Worm (Caenorhabditis elegans) whole organism, L1 larva: Measurements from ENCODE around the gene sru-39.
A peak's percentile ranks its signal among the peaks of the same experiment; 100 is the strongest.

Source experiments
- C16A3.4 ChIP-seq: fragments of 150-350 bp; optimal IDR thresholded peaks from 2 replicates; lab custom pipeline; 2014; ENCODE audit warnings: missing biosample characterization, missing genetic modification characterization
- Y116A8C.19 ChIP-seq: sonication (generic microtip); optimal IDR thresholded peaks from 2 replicates; lab custom pipeline; 2016; ENCODE audit warnings: missing compliant biosample characterization, missing genetic modification characterization, borderline replicate concordance
- alr-1 ChIP-seq: fragments of 200-800 bp; sonication (Bioruptor generic); optimal IDR thresholded peaks from 2 replicates; lab custom pipeline; 2018; ENCODE audit warnings: borderline replicate concordance, mild to moderate bottlenecking, missing genetic modification characterization, missing compliant biosample characterization
- ceh-63 ChIP-seq: fragments of 200-800 bp; sonication (Bioruptor generic); optimal IDR thresholded peaks from 2 replicates; lab custom pipeline; 2018; ENCODE audit warnings: mild to moderate bottlenecking, missing genetic modification characterization, missing compliant biosample characterization
- ceh-82 ChIP-seq, 3 experiments: fragments of 150-350 bp in 1 of 3; sonication (generic microtip) in 2 of 3; optimal IDR thresholded peaks; 2 replicates each; lab custom pipeline; 2014 to 2017; ENCODE audit warnings: missing biosample characterization in 3 of 3, missing genetic modification characterization in 3 of 3
- ceh-90 ChIP-seq: sonication (generic microtip); optimal IDR thresholded peaks from 2 replicates; lab custom pipeline; 2016; ENCODE audit warnings: missing genetic modification characterization, missing compliant biosample characterization
- dsc-1 ChIP-seq: sonication (generic microtip); optimal IDR thresholded peaks from 2 replicates; lab custom pipeline; 2016; ENCODE audit warnings: mild to moderate bottlenecking, missing genetic modification characterization, missing compliant biosample characterization
- efl-1 ChIP-seq, 4 experiments: fragments of 150-350 bp; optimal IDR thresholded peaks in 3 of 4; peaks in 1 of 4; 1 replicate in 1 of 4; 2 replicates in 3 of 4; lab custom pipeline; 2014; ENCODE audit warnings: missing biosample characterization in 2 of 4, missing genetic modification characterization in 2 of 4, missing genetic modification reagents in 2 of 4
- efl-3 ChIP-seq: fragments of 200-800 bp; sonication (Bioruptor generic); optimal IDR thresholded peaks from 2 replicates; lab custom pipeline; 2018; ENCODE audit warnings: mild to moderate bottlenecking, missing genetic modification characterization, missing compliant biosample characterization
- egl-27 ChIP-seq, 2 experiments: fragments of 150-350 bp in 1 of 2; sonication (generic microtip); optimal IDR thresholded peaks; 3 replicates each; lab custom pipeline; 2017 to 2018; ENCODE audit warnings: missing biosample characterization in 2 of 2, missing genetic modification characterization in 2 of 2, missing genetic modification reagents in 2 of 2
- ets-5 ChIP-seq: fragments of 200-800 bp; sonication (Bioruptor generic); IDR thresholded peaks from 2 replicates; pipeline ENCODE4 v1.3.6; 2022; ENCODE audit warnings: missing genetic modification characterization, missing compliant biosample characterization
- fkh-10 ChIP-seq: sonication (generic microtip); optimal IDR thresholded peaks from 2 replicates; lab custom pipeline; 2017; ENCODE audit warnings: missing biosample characterization, missing genetic modification reagents, missing genetic modification characterization
- fkh-8 ChIP-seq: sonication (generic microtip); optimal IDR thresholded peaks from 2 replicates; lab custom pipeline; 2016; ENCODE audit warnings: mild to moderate bottlenecking, missing genetic modification characterization, missing compliant biosample characterization
- hlh-4 ChIP-seq: sonication (generic microtip); optimal IDR thresholded peaks from 2 replicates; lab custom pipeline; 2016; ENCODE audit warnings: mild to moderate bottlenecking, missing genetic modification characterization, missing compliant biosample characterization
- irx-1 ChIP-seq: sonication (generic microtip); optimal IDR thresholded peaks from 2 replicates; lab custom pipeline; 2016; ENCODE audit warnings: missing genetic modification characterization, missing compliant biosample characterization
- jun-1 ChIP-seq: fragments of 150-350 bp; optimal IDR thresholded peaks from 2 replicates; lab custom pipeline; 2014; ENCODE audit warnings: missing biosample characterization, missing genetic modification reagents, missing genetic modification characterization
- lin-14 ChIP-seq: fragments of 200-800 bp; sonication (Bioruptor generic); optimal IDR thresholded peaks from 2 replicates; lab custom pipeline; 2018; ENCODE audit warnings: mild to moderate bottlenecking, missing genetic modification characterization, moderate library complexity, missing compliant biosample characterization
- lin-35 ChIP-seq, 2 experiments: fragments of 150-350 bp; optimal IDR thresholded peaks; 2 replicates each; lab custom pipeline; 2014; ENCODE audit warnings: missing biosample characterization in 2 of 2, missing genetic modification characterization in 2 of 2, missing genetic modification reagents in 2 of 2
- lir-3 ChIP-seq: sonication (generic microtip); optimal IDR thresholded peaks from 2 replicates; lab custom pipeline; 2016; ENCODE audit warnings: mild to moderate bottlenecking, missing genetic modification characterization, moderate library complexity, missing compliant biosample characterization; ENCODE audit not compliant: poor library complexity
- lsy-2 ChIP-seq, 2 experiments: fragments of 150-350 bp; optimal IDR thresholded peaks; 2 replicates each; lab custom pipeline; 2014; ENCODE audit warnings: missing biosample characterization in 2 of 2, missing genetic modification characterization in 2 of 2
- mab-9 ChIP-seq: fragments of 200-800 bp; sonication (Bioruptor generic); IDR thresholded peaks from 2 replicates; pipeline ENCODE4 v1.3.6; 2022; ENCODE audit warnings: missing genetic modification reagents, missing genetic modification characterization, missing compliant biosample characterization
- mdl-1 ChIP-seq, 2 experiments: fragments of 150-350 bp; optimal IDR thresholded peaks; 2 replicates each; lab custom pipeline; 2014 to 2017; ENCODE audit warnings: missing biosample characterization in 2 of 2, missing genetic modification characterization in 2 of 2, inconsistent platforms in 1 of 2
- mep-1 ChIP-seq: fragments of 150-350 bp; optimal IDR thresholded peaks from 2 replicates; lab custom pipeline; 2014; ENCODE audit warnings: missing biosample characterization, missing genetic modification characterization
- nhr-12 ChIP-seq: sonication (generic microtip); optimal IDR thresholded peaks from 2 replicates; lab custom pipeline; 2017; ENCODE audit warnings: missing biosample characterization, missing genetic modification characterization
- nhr-19 ChIP-seq: fragments of 200-800 bp; sonication (Bioruptor generic); conservative IDR thresholded peaks from 2 replicates; pipeline ENCODE4 v1.3.6; 2022; ENCODE audit warnings: missing genetic modification characterization, missing compliant biosample characterization
- nhr-47 ChIP-seq: sonication (generic microtip); optimal IDR thresholded peaks from 2 replicates; lab custom pipeline; 2016; ENCODE audit warnings: mild to moderate bottlenecking, missing genetic modification characterization, moderate library complexity, missing compliant biosample characterization
- pax-3 ChIP-seq: fragments of 200-800 bp; sonication (Bioruptor generic); optimal IDR thresholded peaks from 2 replicates; lab custom pipeline; 2018; ENCODE audit warnings: mild to moderate bottlenecking, missing genetic modification characterization, moderate library complexity, missing compliant biosample characterization
- sox-4 ChIP-seq: sonication (generic microtip); optimal IDR thresholded peaks from 2 replicates; lab custom pipeline; 2016; ENCODE audit warnings: missing genetic modification characterization, missing compliant biosample characterization
- sptf-1 ChIP-seq: fragments of 150-350 bp; optimal IDR thresholded peaks from 2 replicates; lab custom pipeline; 2014; ENCODE audit warnings: missing biosample characterization, missing genetic modification characterization
- unc-98 ChIP-seq: fragments of 200-800 bp; sonication (Bioruptor generic); IDR thresholded peaks from 2 replicates; pipeline ENCODE4 v1.3.6; 2022; ENCODE audit warnings: missing genetic modification characterization, missing compliant biosample characterization
- xbp-1 ChIP-seq: sonication (generic microtip); optimal IDR thresholded peaks from 2 replicates; lab custom pipeline; 2016; ENCODE audit warnings: missing genetic modification characterization, missing compliant biosample characterization

Gene sru-39

DNA sequence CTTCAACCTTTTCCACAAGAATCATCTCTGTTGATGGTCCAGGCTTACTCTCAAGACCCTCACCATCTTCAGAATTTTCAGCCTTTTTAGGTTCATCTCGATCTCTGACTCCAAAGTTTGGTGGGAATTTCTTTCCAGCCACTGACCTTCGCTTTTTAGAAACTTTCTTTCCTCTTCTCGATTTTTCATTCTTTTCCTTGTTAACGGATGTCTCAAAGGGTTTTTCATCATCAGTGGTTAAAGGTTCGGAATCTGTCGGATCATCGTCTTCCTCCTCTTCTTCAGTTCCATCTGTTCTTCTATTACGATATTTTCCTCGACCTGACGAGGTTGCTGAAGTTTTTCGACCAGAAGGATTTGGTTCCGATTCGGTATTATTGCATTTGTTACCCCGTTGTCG, 45.3 kb downstream of the sru-39 start:
- no peak for TF ChIP-seq dsc-1 (tag; lab: Kevin White, UChicago)
- no peak for TF ChIP-seq pax-3 (tag; lab: Kevin White, UChicago)
- no peak for TF ChIP-seq mep-1
- TF ChIP-seq egl-27 (tag; optimal IDR thresholded peaks at IDR 0.05; lab: Kevin White, UChicago), result no peak
- TF ChIP-seq mdl-1 (tag; optimal IDR thresholded peaks at IDR 0.05; lab: Kevin White, UChicago), result no peak
- no peak for TF ChIP-seq Y116A8C.19 (tag; lab: Kevin White, UChicago)
- TF ChIP-seq ceh-63 (GFP tag; lab: Kevin White, UChicago), result no peak
- TF ChIP-seq ceh-90 (tag; lab: Kevin White, UChicago), result no peak
- no peak for TF ChIP-seq hlh-4 (tag; lab: Kevin White, UChicago)
- no peak for TF ChIP-seq unc-98 (GFP tag; lab: Robert Waterston, UW)
- TF ChIP-seq, all 84 proteins: peak for 0

DNA sequence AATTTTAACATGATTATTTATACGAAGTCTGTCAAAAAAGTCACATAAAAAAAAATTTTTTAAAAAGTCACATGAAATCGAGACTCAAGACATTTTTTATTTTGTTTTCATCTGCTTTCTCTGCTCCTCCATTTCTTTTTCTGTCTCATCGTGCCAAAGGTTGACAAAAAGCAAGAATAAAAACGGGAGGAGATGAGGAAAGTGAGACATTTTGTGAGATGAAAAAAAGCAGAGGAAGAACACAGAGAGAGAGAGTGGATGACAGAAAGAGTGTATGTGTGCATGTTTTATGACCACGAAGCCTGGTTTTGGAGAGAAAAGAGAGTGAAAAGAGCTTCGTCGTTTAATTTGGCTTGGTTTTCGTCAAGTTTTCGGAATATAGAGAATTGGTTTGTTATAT, 50.5 kb downstream of the sru-39 start:
- TF ChIP-seq mab-9 (GFP tag; lab: Robert Waterston, UW), result no peak
- TF ChIP-seq Y116A8C.19 (tag; lab: Kevin White, UChicago), result no peak
- TF ChIP-seq sptf-1, result no peak
- no peak for TF ChIP-seq alr-1 (tag; lab: Kevin White, UChicago)
- no peak for TF ChIP-seq sox-4 (tag; lab: Kevin White, UChicago)
- no peak for TF ChIP-seq ets-5 (GFP tag; lab: Robert Waterston, UW)
- TF ChIP-seq jun-1 (tag; lab: Kevin White, UChicago), result no peak
- TF ChIP-seq mep-1, result peak; percentile 6
- TF ChIP-seq efl-3, result no peak
- TF ChIP-seq efl-1 (optimal IDR thresholded peaks at IDR 0.05; lab: Kevin White, UChicago), result peak in 1 of 2 experiments; percentile 1
- TF ChIP-seq efl-1 (GFP tag; optimal IDR thresholded peaks at IDR 0.05 in 1 of 2; lab: Kevin White, UChicago), result no peak
- no peak for TF ChIP-seq lir-3 (tag; lab: Kevin White, UChicago)
- TF ChIP-seq lsy-2 (tag; optimal IDR thresholded peaks at IDR 0.05; lab: Kevin White, UChicago), result peak in 1 of 2 experiments; percentile 12
- TF ChIP-seq ceh-82 (tag; optimal IDR thresholded peaks at IDR 0.05; lab: Kevin White, UChicago), result peak in 1 of 3 experiments; percentile 19
- TF ChIP-seq irx-1 (tag; lab: Kevin White, UChicago), result no peak
- no peak for TF ChIP-seq fkh-8 (tag; lab: Kevin White, UChicago)
- no peak for TF ChIP-seq nhr-19 (GFP tag; lab: Robert Waterston, UW)
- TF ChIP-seq lin-35 (GFP tag; optimal IDR thresholded peaks at IDR 0.05; lab: Kevin White, UChicago), result peak in 1 of 2 experiments; percentile 4
- TF ChIP-seq xbp-1 (tag; lab: Kevin White, UChicago), result no peak
- TF ChIP-seq lin-14 (GFP tag; lab: Kevin White, UChicago), result peak; percentile 67
- no peak for TF ChIP-seq fkh-10 (GFP tag; lab: Kevin White, UChicago)
- no peak for TF ChIP-seq nhr-12
- no peak for TF ChIP-seq C16A3.4 (tag; lab: Kevin White, UChicago)
- no peak for TF ChIP-seq nhr-47 (tag; lab: Kevin White, UChicago)
